Worm (Caenorhabditis elegans): ENCODE results near the gene ZK1128.1.

Gene ZK1128.1

DNA sequence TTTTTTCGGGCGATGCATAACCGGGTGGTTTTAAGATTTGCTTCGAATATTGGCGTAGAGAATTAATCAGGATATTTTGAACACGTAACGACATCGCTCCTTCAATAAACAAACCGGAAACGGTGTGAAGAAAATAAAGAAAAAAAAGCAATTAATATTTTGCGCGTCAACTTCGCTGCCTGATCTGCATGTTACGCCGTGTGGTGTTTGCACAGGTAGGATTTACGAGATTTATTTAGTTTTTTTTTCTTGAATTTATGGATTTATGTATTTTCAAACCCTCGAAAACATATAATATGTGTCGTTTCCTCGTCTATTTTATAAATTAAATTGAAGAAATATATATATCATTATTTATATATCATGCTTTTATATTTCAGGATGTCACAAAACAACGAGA lies at the start of gene ZK1128.1, which contains the start of gene mett-10:
ZK1128.1 (minus strand) TSS at position 99 of the 400 bp plus-strand sequence.
mett-10 (plus strand) TSS at position 375 of the 400 bp plus-strand sequence.
- no peak for TF ChIP-seq ama-1 (optimal IDR thresholded peaks at IDR 0.05)
- TF ChIP-seq elt-1 (tag; optimal IDR thresholded peaks at IDR 0.05) = no peak
- TF ChIP-seq snpc-4 (tag; optimal IDR thresholded peaks at IDR 0.05) = no peak
- no peak for TF ChIP-seq mml-1 (tag; optimal IDR thresholded peaks at IDR 0.05)
- TF ChIP-seq unc-39 (tag; optimal IDR thresholded peaks at IDR 0.05) = no peak
- TF ChIP-seq tbx-2 (tag; optimal IDR thresholded peaks at IDR 0.05) = no peak
- peak; percentile 18 for TF ChIP-seq nhr-23 (tag; optimal IDR thresholded peaks at IDR 0.05)
- TF ChIP-seq lin-15B (tag; optimal IDR thresholded peaks at IDR 0.05) = peak; percentile 45
- no peak for TF ChIP-seq fkh-10 (GFP tag; optimal IDR thresholded peaks at IDR 0.05)
- peak; percentile 39 for TF ChIP-seq nfya-1 (tag; optimal IDR thresholded peaks at IDR 0.05; ENCODE audit: insufficient read depth)
- TF ChIP-seq skn-1 (tag; optimal IDR thresholded peaks at IDR 0.05) = no peak
- peak; percentile 85 for TF ChIP-seq R02D3.7 (tag; optimal IDR thresholded peaks at IDR 0.05)
- peak; percentile 51 for TF ChIP-seq pha-4 (tag; optimal IDR thresholded peaks at IDR 0.05)
- no peak for TF ChIP-seq elt-3 (tag; optimal IDR thresholded peaks at IDR 0.05)
- TF ChIP-seq nhr-11 (tag; optimal IDR thresholded peaks at IDR 0.05) = no peak
- no peak for TF ChIP-seq nhr-67 (tag; optimal IDR thresholded peaks at IDR 0.05)
- TF ChIP-seq zag-1 (tag; optimal IDR thresholded peaks at IDR 0.05) = no peak
- TF ChIP-seq nhr-76 (tag; optimal IDR thresholded peaks at IDR 0.05) = no peak
- no peak for TF ChIP-seq nhr-43 (tag; optimal IDR thresholded peaks at IDR 0.05; ENCODE audit: poor library complexity, severe bottlenecking)
- no peak for TF ChIP-seq nhr-25 (tag; optimal IDR thresholded peaks at IDR 0.05)

DNA sequence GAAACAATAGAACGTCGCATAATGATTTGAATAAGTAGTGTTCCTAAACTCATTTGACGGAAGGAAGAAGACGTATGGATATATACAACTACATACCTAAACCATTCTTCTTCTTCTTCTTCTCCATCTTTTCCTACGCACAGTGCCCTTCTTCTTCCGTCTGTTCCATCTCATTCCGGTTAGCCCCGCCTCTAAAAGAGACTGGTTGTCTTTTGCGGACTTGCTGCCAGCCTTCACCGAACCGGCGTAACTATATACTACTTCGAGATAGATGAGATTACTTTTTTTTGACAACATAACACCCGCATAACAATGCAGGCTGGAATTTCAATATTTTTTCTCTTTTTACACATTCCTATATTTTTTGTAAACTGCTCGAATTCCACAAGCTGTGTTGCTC lies 45.8 kb upstream of the ZK1128.1 start, which contains the start of the genes K08E5.5 and mua-3:
K08E5.5 (minus strand) TSS at position 101 of the 400 bp plus-strand sequence.
mua-3 (plus strand) TSS at position 313 of the 400 bp plus-strand sequence.
- no peak for TF ChIP-seq skn-1 (tag; optimal IDR thresholded peaks at IDR 0.05)
- no peak for TF ChIP-seq ZK546.5 (tag; optimal IDR thresholded peaks at IDR 0.05)
- no peak for TF ChIP-seq mdl-1 (tag; optimal IDR thresholded peaks at IDR 0.05)
- no peak for TF ChIP-seq ztf-11 (tag; optimal IDR thresholded peaks at IDR 0.05)
- no peak for TF ChIP-seq ama-1 (optimal IDR thresholded peaks at IDR 0.05)
- no peak for TF ChIP-seq nhr-76 (tag; optimal IDR thresholded peaks at IDR 0.05)
- no peak for TF ChIP-seq unc-39 (tag; optimal IDR thresholded peaks at IDR 0.05)
- TF ChIP-seq fkh-2 (tag; optimal IDR thresholded peaks at IDR 0.05) = no peak
- TF ChIP-seq daf-12 (tag; optimal IDR thresholded peaks at IDR 0.05) = no peak
- TF ChIP-seq elt-2 (tag; optimal IDR thresholded peaks at IDR 0.05) = no peak
- TF ChIP-seq pha-4 (tag; optimal IDR thresholded peaks at IDR 0.05) = no peak
- no peak for TF ChIP-seq nfya-1 (tag; optimal IDR thresholded peaks at IDR 0.05; ENCODE audit: insufficient read depth)
- no peak for TF ChIP-seq nhr-237 (tag; optimal IDR thresholded peaks at IDR 0.05)
- TF ChIP-seq lsy-12 (tag; optimal IDR thresholded peaks at IDR 0.05) = no peak
- no peak for TF ChIP-seq fkh-10 (GFP tag; optimal IDR thresholded peaks at IDR 0.05)
- no peak for TF ChIP-seq nhr-28 (tag; optimal IDR thresholded peaks at IDR 0.05)
- TF ChIP-seq jun-1 (tag; optimal IDR thresholded peaks at IDR 0.05) = no peak

DNA sequence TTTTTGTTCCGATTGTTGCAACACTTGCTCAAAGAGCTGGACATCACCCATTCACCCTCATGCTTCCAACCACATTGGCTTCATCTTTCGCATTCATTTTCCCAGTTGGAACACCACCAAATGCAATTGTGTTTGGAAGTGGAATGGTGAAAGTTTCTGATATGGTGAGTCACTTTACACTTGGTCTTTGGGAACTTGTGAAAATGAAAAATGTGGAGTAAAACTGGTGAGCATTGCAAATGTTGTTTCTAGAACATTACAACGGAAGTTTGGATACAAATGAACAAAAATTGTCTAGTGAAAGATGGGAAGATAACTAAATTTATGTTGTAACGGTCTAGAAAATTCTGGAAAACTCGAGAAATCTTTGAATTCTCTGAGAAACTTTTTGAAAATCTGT lies 41.7 kb upstream of the ZK1128.1 start:
- TF ChIP-seq fkh-2 (tag; optimal IDR thresholded peaks at IDR 0.05) (no peak), mdl-1 (tag; optimal IDR thresholded peaks at IDR 0.05) (no peak), nhr-11 (tag; optimal IDR thresholded peaks at IDR 0.05) (no peak), fkh-10 (GFP tag; optimal IDR thresholded peaks at IDR 0.05) (no peak), egl-27 (tag; optimal IDR thresholded peaks at IDR 0.05) (no peak), elt-3 (tag; optimal IDR thresholded peaks at IDR 0.05) (no peak)

DNA sequence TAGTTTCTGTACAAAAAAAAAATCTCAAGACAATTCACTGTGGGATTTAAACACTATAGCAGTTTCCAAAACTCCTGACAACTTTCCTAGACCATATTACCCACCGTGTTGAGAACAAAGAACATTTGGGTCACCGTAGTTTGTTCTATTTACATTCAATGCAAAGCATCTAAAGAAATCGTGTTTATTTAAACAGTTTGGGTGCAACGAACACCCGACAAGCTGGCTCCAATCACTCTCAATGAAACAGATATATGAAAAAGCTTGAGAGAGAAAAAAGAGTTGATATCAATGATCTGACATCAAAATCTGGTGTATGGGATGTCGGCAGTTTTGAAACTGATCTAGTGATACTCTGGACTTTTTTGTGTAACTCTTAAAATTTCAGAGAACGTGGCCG lies 40.4 kb upstream of the ZK1128.1 start:
- TF ChIP-seq fos-1 (tag; optimal IDR thresholded peaks at IDR 0.05) = no peak
- no peak for TF ChIP-seq unc-39 (tag; optimal IDR thresholded peaks at IDR 0.05)
- TF ChIP-seq pha-4 (tag; optimal IDR thresholded peaks at IDR 0.05) = peak; percentile 93
- TF ChIP-seq elt-1 (tag; optimal IDR thresholded peaks at IDR 0.05) = no peak
- peak; percentile 28 for TF ChIP-seq nfya-1 (tag; optimal IDR thresholded peaks at IDR 0.05; ENCODE audit: insufficient read depth)
- no peak for TF ChIP-seq eor-1 (tag; optimal IDR thresholded peaks at IDR 0.05)

DNA sequence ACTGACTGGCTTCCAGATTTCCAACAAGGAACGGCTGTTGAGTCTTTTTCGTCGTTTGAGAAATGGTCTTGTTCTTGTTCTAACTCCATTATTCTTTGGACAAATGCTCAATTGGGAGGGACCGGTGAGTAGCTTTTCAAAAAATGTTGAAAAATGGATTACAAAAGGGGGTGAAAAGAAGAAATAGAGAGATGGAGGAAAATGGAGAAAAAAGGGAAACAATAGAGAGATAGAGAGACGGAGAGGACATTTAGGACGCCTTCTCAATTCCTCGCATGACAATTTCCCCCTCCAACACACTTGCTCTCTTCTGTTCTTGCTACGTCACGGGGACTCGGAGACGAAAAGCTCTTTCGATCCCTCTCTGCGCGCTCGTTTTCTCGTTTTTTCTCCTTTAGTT lies 38.4 kb upstream of the ZK1128.1 start:
- TF ChIP-seq fkh-10 (GFP tag; optimal IDR thresholded peaks at IDR 0.05) (peak; percentile 16), nhr-76 (tag; optimal IDR thresholded peaks at IDR 0.05) (no peak), hmg-11 (tag; optimal IDR thresholded peaks at IDR 0.05) (peak; percentile 18), ceh-82 (tag; optimal IDR thresholded peaks at IDR 0.05) (peak; percentile 42), lin-39 (tag; optimal IDR thresholded peaks at IDR 0.05) (peak; percentile 69), nfya-1 (tag; optimal IDR thresholded peaks at IDR 0.05; ENCODE audit: insufficient read depth) (peak; percentile 62)
